Fruit fly (Drosophila melanogaster) whole organism, pupa: ENCODE measurements around the gene CG34305.

Experiments used
- CG10348 ChIP-seq: fragments of 200-800 bp; sonication (Bioruptor generic); IDR thresholded peaks from 2 replicates; pipeline ENCODE4 v1.3.6; 2022; ENCODE audit warnings: missing biosample characterization, missing genetic modification characterization
- CG12605 ChIP-seq: fragments of 200-800 bp; sonication (Bioruptor generic); IDR thresholded peaks from 2 replicates; pipeline ENCODE4 v1.3.6; 2022; ENCODE audit warnings: missing biosample characterization, missing genetic modification characterization
- CG13204 ChIP-seq: fragments of 200-800 bp; sonication (Bioruptor generic); optimal IDR thresholded peaks from 2 replicates; lab custom pipeline; 2018; ENCODE audit warnings: missing biosample characterization, mild to moderate bottlenecking, missing genetic modification characterization, moderate library complexity
- CG14655 ChIP-seq: fragments of 200-800 bp; sonication (Bioruptor generic); optimal IDR thresholded peaks from 3 replicates; lab custom pipeline; 2017; ENCODE audit warnings: mild to moderate bottlenecking, missing biosample characterization, missing genetic modification reagents, missing genetic modification characterization
- CG15710 ChIP-seq: fragments of 200-800 bp; sonication (Bioruptor generic); optimal IDR thresholded peaks from 2 replicates; lab custom pipeline; 2018; ENCODE audit warnings: missing biosample characterization, mild to moderate bottlenecking, missing genetic modification characterization, moderate library complexity
- CG17806 ChIP-seq: fragments of 200-800 bp; sonication (Bioruptor generic); optimal IDR thresholded peaks from 2 replicates; lab custom pipeline; 2018; ENCODE audit warnings: missing biosample characterization, mild to moderate bottlenecking, missing genetic modification characterization, moderate library complexity
- CG32121 ChIP-seq: fragments of 200-800 bp; sonication (Bioruptor generic); IDR thresholded peaks from 2 replicates; pipeline ENCODE4 v1.3.6; 2022; ENCODE audit warnings: missing biosample characterization, missing genetic modification characterization
- CG34367 ChIP-seq: fragments of 200-800 bp; sonication (Bioruptor generic); optimal IDR thresholded peaks from 2 replicates; lab custom pipeline; 2018; ENCODE audit warnings: missing biosample characterization, mild to moderate bottlenecking, missing genetic modification characterization
- CG4496 ChIP-seq: fragments of 200-800 bp; sonication (Bioruptor generic); IDR thresholded peaks from 3 replicates; pipeline ENCODE4 v1.3.6; 2022; ENCODE audit warnings: missing biosample characterization, missing genetic modification characterization
- CG8159 ChIP-seq: fragments of 200-800 bp; sonication (Bioruptor generic); optimal IDR thresholded peaks from 3 replicates; lab custom pipeline; 2018; ENCODE audit warnings: missing biosample characterization, mild to moderate bottlenecking, missing genetic modification characterization, moderate library complexity
- CG8301 ChIP-seq: fragments of 200-800 bp; sonication (Bioruptor generic); optimal IDR thresholded peaks from 2 replicates; lab custom pipeline; 2018; ENCODE audit warnings: missing biosample characterization, mild to moderate bottlenecking, missing genetic modification characterization
- CG9948 ChIP-seq: fragments of 200-800 bp; sonication (Bioruptor generic); optimal IDR thresholded peaks from 2 replicates; lab custom pipeline; 2018; ENCODE audit warnings: missing biosample characterization, mild to moderate bottlenecking, missing genetic modification characterization, moderate library complexity
- D1 ChIP-seq: fragments of 200-800 bp; sonication (Bioruptor generic); optimal IDR thresholded peaks from 2 replicates; lab custom pipeline; 2018; ENCODE audit warnings: missing biosample characterization, mild to moderate bottlenecking, missing genetic modification characterization, moderate library complexity
- EcR ChIP-seq: fragments of 200-800 bp; sonication (Bioruptor generic); optimal IDR thresholded peaks from 3 replicates; lab custom pipeline; 2019; ENCODE audit warnings: missing biosample characterization, missing genetic modification characterization, mild to moderate bottlenecking, moderate library complexity, missing genetic modification reagents
- Ets98B ChIP-seq: fragments of 200-800 bp; sonication (Bioruptor generic); IDR thresholded peaks from 2 replicates; pipeline ENCODE4 v1.3.6; 2022; ENCODE audit warnings: missing biosample characterization, missing genetic modification characterization
- Pif1A ChIP-seq: fragments of 200-800 bp; sonication (Bioruptor generic); optimal IDR thresholded peaks from 3 replicates; lab custom pipeline; 2016; ENCODE audit warnings: missing biosample characterization, missing genetic modification characterization
- Pif1B ChIP-seq: fragments of 200-800 bp; sonication (Bioruptor generic); optimal IDR thresholded peaks from 3 replicates; lab custom pipeline; 2016; ENCODE audit warnings: missing biosample characterization, missing genetic modification characterization
- Snoo ChIP-seq: fragments of 200-800 bp; sonication (Bioruptor generic); optimal IDR thresholded peaks from 3 replicates; lab custom pipeline; 2017; ENCODE audit warnings: missing biosample characterization, mild to moderate bottlenecking, missing genetic modification characterization, inconsistent platforms
- fd96Ca ChIP-seq: fragments of 200-800 bp; sonication (Bioruptor generic); IDR thresholded peaks from 3 replicates; pipeline ENCODE4 v1.3.6; 2022; ENCODE audit warnings: missing biosample characterization, missing genetic modification characterization
- gl ChIP-seq: fragments of 200-800 bp; sonication (Bioruptor generic); optimal IDR thresholded peaks from 2 replicates; lab custom pipeline; 2018; ENCODE audit warnings: missing biosample characterization, mild to moderate bottlenecking, missing genetic modification characterization
- rn ChIP-seq: fragments of 200-800 bp; sonication (Bioruptor generic); IDR thresholded peaks from 2 replicates; pipeline ENCODE4 v1.3.6; 2022; ENCODE audit warnings: missing biosample characterization, missing genetic modification characterization

The CG34305 gene

DNA sequence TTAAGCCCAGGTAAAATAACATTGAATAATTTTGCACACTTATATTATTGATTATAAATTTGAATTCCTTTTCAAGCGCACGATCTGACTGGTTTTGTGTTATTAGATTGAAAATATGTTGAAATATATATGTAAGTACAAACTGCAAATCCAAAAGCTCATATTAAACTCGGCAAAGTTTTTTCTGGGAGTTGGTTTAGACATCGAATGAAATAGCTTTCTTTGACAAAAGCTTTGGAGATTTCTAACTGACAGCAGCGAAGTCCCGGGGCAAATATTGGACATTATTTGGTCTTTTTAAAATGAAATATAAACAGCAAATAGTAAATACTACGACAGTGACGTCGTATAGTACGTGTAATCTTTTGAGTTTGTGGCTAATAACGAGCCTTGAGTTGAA, 8.3 kb upstream of the CG34305 start, which contains the start of gene TwdlG:
Gene TwdlG, minus strand, starts transcription at position 101 of the 400 bp plus-strand sequence.
- no peak for TF ChIP-seq CG8301 (tag; lab: Kevin White, UChicago)
- TF ChIP-seq CG10348 (GFP tag; lab: Robert Waterston, UW): no peak
- no peak for TF ChIP-seq CG15710 (tag; lab: Kevin White, UChicago)
- TF ChIP-seq CG34367 (tag; lab: Kevin White, UChicago): no peak
- TF ChIP-seq Snoo (tag; lab: Kevin White, UChicago): no peak
- TF ChIP-seq CG13204: no peak
- TF ChIP-seq CG4496 (GFP tag; lab: Robert Waterston, UW): no peak
- no peak for TF ChIP-seq Pif1A

DNA sequence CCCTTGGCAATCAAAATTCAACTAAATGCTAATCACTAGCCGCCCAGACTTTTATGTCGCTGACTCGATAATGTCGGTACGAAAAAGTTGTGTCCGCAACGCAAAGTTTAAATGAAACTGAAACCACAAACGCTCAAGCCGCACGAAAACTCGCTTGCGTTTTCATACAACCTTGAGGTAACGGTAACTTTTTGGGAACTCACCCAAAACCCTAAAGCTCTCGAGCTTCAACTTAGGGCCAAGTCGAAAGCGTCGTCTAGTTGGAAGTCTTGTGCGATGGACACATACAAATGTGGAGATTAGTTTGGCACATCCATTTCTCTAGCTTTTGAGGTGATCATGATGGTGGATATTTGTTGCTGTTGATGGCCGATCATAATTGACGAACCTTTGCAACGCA, 7.0 kb upstream of the CG34305 start:
- TF ChIP-seq CG8159 (tag; lab: Kevin White, UChicago) (no peak), EcR (GFP tag; lab: Kevin White, UChicago) (no peak), Pif1A (no peak), CG17806 (tag; lab: Kevin White, UChicago) (no peak), CG10348 (GFP tag; lab: Robert Waterston, UW) (no peak), Pif1B (GFP tag; lab: Kevin White, UChicago) (no peak), D1 (tag; lab: Kevin White, UChicago) (no peak), fd96Ca (GFP tag; lab: Robert Waterston, UW) (no peak), CG9948 (tag; lab: Kevin White, UChicago) (no peak), Snoo (tag; lab: Kevin White, UChicago) (no peak), rn (no peak), CG4496 (GFP tag; lab: Robert Waterston, UW) (no peak), CG13204 (no peak)

DNA sequence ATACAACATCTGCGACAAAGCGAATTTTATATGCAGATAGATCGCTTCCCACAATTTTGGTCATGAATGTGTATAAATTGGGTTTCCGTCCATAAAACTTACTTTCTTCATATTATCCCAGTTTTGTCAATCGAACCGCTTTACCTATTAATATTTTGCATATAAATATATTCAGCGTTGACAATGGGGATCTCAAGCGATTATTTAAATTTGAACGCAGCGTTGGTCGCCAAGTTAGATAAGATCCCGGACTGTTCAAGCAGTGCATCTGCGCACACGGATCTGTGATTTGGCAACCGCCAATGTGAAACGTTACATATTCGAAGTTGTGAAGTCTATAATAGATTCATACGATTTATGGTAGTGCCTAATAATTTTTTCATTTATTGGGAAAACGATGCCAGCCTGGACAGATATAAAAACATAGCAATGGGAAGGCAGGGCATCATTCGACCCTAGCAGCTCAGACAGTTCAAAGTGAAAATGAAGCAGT, 3.7 kb upstream of the CG34305 start, which contains the start of gene TwdlF:
Gene TwdlF, plus strand, starts transcription at position 443 of the 493 bp plus-strand sequence.
- no peak for TF ChIP-seq CG32121 (GFP tag; lab: Robert Waterston, UW)
- TF ChIP-seq Snoo (tag; lab: Kevin White, UChicago): no peak
- no peak for TF ChIP-seq Pif1A
- TF ChIP-seq CG17806 (tag; lab: Kevin White, UChicago): no peak
- TF ChIP-seq Pif1B (GFP tag; lab: Kevin White, UChicago): no peak
- TF ChIP-seq CG8301 (tag; lab: Kevin White, UChicago): no peak
- no peak for TF ChIP-seq CG9948 (tag; lab: Kevin White, UChicago)
- TF ChIP-seq CG13204: no peak
- no peak for TF ChIP-seq CG34367 (tag; lab: Kevin White, UChicago)
- TF ChIP-seq CG4496 (GFP tag; lab: Robert Waterston, UW): no peak

DNA sequence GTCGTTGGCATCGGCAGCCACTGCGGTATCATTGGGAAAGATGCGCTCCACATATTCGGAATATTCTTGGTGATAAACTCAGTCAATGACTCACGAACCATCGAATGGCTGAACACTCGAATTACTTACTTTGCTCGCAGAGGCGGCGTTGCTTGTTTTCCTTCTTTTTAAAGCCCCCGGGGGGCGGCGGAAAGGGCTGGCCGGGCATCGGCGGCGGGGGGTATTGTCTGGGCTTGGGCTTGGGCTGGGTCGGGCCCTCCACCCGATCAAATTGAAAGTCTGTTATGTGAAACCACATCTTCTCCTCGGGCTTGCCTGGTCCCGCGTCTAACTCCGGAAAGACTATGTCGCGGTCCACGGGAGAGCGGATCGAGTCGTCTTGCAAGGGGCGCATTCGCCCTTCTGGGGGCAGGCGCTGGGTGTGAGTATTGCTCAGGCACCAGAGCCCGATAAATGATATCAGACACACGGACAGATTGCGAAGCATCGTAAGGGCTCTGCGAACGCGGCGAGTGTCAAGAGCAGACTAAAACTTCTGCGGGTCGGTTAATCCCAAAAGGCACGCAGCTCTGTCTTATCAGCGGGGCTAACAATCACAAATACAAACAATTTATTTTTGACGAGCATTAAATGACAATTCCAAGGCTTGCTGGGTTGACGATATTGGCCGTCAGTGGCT, 598 bp downstream of the CG34305 start, which contains the start of gene CG14642:
Gene CG14642, minus strand, starts transcription at position 509 of the 679 bp plus-strand sequence.
- TF ChIP-seq CG9948 (tag; lab: Kevin White, UChicago): no peak
- TF ChIP-seq CG17806 (tag; lab: Kevin White, UChicago): no peak
- TF ChIP-seq CG10348 (GFP tag; lab: Robert Waterston, UW): no peak
- TF ChIP-seq gl (tag; lab: Kevin White, UChicago): no peak
- no peak for TF ChIP-seq rn
- no peak for TF ChIP-seq CG32121 (GFP tag; lab: Robert Waterston, UW)
- TF ChIP-seq CG14655: no peak
- TF ChIP-seq CG15710 (tag; lab: Kevin White, UChicago): no peak
- TF ChIP-seq Snoo (tag; lab: Kevin White, UChicago): no peak
- no peak for TF ChIP-seq CG8159 (tag; lab: Kevin White, UChicago)
- no peak for TF ChIP-seq fd96Ca (GFP tag; lab: Robert Waterston, UW)

DNA sequence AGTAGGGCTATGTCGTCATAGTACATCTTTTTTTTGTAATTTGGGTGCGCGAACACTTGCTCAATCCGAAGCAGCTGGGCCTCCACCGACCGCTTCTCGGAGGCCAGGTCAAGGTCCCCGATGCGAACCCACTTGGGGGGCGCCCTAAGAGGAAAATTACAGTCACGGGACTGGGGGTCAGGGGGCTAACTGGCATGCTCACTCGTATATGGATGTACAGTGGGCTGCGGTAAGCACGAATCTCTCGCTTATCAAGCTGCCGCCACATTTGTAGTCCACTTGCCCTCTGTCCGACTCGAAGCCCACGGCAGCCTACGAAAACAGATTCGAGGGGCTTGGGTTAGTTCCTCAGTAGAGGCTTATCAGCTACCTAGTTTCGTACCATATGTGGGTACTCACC, 1.2 kb downstream of the CG34305 start:
- TF ChIP-seq CG15710 (tag; lab: Kevin White, UChicago): no peak
- TF ChIP-seq fd96Ca (GFP tag; lab: Robert Waterston, UW): no peak
- no peak for TF ChIP-seq CG9948 (tag; lab: Kevin White, UChicago)
- no peak for TF ChIP-seq gl (tag; lab: Kevin White, UChicago)

DNA sequence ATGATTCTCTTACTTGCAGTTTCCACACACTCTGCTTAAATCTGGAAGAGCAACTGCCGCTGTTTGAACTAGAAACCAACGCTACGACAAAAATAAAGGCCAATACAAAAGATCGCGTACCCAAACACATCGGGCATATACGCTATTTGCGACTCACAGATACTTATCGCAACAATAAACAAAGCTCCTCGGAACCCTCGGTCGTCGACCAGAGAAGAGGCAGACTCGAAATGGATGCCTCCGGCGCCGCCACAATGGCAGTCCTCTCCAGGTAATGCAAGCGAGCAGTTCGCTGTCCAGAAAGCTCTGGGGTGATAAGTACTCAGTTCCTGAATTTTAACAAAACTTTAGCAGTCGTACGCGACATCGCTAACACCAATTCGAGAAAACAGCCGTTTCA, 6.4 kb downstream of the CG34305 start:
- TF ChIP-seq CG15710 (tag; lab: Kevin White, UChicago) (no peak), CG14655 (no peak), CG4496 (GFP tag; lab: Robert Waterston, UW) (0 out of 3 replicates have a peak, but pooled peaks have one; percentile 42), CG13204 (no peak), Pif1B (GFP tag; lab: Kevin White, UChicago) (peak; percentile 38), EcR (GFP tag; lab: Kevin White, UChicago) (peak; percentile 94), Pif1A (no peak), gl (tag; lab: Kevin White, UChicago) (peak; percentile 38), CG9948 (tag; lab: Kevin White, UChicago) (no peak), Ets98B (GFP tag; lab: Robert Waterston, UW) (peak; percentile 48), fd96Ca (GFP tag; lab: Robert Waterston, UW) (peak; percentile 11; the same call in 1 of the 3 replicates), CG17806 (tag; lab: Kevin White, UChicago) (no peak), CG12605 (0 out of 2 replicates have a peak, but pooled peaks have one; percentile 24)
- TF ChIP-seq, all 21 proteins: peak for 7
